Worm (Caenorhabditis elegans): Measurements from ENCODE around the gene nspb-5.
"Not testable (repeated sequence)": the region's sequence is repeated elsewhere in the genome, so short reads cannot be mapped to it uniquely, and the experiment has no call there.

The nspb-5 gene

DNA sequence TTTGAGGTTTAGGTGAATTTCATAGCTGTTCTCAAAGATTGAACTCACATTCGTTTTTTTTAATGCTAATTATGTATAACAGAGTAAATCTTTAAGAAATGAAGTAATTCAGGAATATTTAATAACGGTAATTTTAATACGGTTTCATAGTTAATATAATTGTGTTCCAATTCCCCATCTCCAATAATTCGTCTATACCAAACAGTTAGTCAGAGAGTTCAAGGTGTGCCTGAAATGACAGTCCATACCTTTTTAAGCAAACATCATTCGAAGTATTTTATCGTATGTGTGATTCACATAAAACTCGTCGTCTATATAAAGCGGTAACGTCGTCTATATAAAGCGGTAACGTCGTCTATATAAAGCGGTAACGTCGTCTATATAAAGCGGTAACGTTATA, at the start of gene nspb-5:
Gene nspb-5 (plus strand): TSS at position 301 of the 400 bp plus-strand sequence.
- TF ChIP-seq tbx-11 (GFP tag; IDR thresholded peaks at IDR 0.05); B0310.2 (tag; optimal IDR thresholded peaks at IDR 0.05); ets-7 (tag; optimal IDR thresholded peaks at IDR 0.05): not testable (repeated sequence)

DNA sequence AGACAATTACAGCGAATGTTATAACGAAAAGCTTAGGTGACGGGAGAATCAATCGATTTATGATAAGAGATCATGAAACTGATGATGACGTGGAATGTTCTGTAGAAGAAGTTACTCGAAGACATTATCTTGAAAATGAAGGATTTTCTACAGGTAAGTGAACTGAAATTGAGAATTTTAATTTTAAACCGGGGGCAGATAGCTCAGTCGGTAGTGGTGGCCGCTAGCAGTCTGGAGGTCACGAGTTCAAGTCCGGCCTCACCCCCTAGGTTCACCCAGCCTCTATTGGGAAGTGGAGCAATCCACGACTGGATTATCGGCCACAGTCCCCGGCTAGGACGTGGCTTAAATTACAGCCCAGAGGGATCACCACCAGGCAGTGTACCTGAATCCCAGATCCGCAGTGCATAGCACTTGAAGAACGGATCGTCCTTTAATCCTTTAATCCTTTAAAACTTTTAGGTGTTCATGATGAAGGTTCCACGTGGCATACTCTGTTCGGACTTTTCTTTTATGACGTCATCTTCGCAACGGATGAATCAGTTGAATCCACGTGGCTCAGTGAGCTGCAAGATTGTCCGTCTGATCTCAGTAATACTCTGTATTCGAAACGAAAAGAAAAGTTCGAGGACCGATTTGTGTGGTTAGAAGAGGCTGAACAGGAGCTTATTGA, 47.3 kb upstream of the nspb-5 start:
- peak; percentile 19 for TF ChIP-seq ceh-36 (tag; optimal IDR thresholded peaks at IDR 0.05)

DNA sequence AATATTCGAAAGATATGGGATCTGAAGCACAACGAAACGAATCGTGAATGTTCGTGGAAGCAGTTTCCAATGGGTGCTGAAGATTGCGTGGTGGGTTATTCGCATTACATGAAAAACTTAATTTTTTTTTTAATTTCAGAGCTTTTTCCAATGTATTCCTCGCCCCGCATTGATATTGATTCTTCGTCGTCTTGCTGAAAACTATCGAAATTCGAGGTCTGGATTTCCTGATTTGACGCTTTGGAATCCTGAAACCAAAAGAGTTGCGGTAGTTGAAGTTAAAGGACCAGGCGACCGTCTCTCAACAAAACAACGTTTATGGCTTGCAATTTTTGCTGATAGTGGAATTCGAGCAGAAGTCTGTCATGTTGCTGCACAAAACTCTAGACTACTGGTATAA, 46.8 kb upstream of the nspb-5 start:
- no peak for TF ChIP-seq tra-4 (tag; optimal IDR thresholded peaks at IDR 0.05)
- TF ChIP-seq scrt-1 (GFP tag; IDR thresholded peaks at IDR 0.05): no peak
- TF ChIP-seq tbx-11 (GFP tag; IDR thresholded peaks at IDR 0.05): no peak
- TF ChIP-seq ceh-13 (GFP tag; optimal IDR thresholded peaks at IDR 0.05): no peak
- no peak for TF ChIP-seq F13C5.2 (tag; optimal IDR thresholded peaks at IDR 0.05)
- TF ChIP-seq pes-1 (GFP tag; IDR thresholded peaks at IDR 0.05): no peak
- no peak for TF ChIP-seq aly-1 (tag; optimal IDR thresholded peaks at IDR 0.05)
- no peak for TF ChIP-seq sea-1 (GFP tag; conservative IDR thresholded peaks at IDR 0.05)
- no peak for TF ChIP-seq ama-1 (optimal IDR thresholded peaks at IDR 0.05)
- no peak for TF ChIP-seq ceh-36 (tag; optimal IDR thresholded peaks at IDR 0.05)
- TF ChIP-seq flt-1 (GFP tag; IDR thresholded peaks at IDR 0.05): no peak
- TF ChIP-seq hnd-1 (tag; optimal IDR thresholded peaks at IDR 0.05): no peak
- no peak for TF ChIP-seq tbx-37 (GFP tag; conservative IDR thresholded peaks at IDR 0.05)
- TF ChIP-seq hmg-4 (GFP tag; optimal IDR thresholded peaks at IDR 0.05): no peak

DNA sequence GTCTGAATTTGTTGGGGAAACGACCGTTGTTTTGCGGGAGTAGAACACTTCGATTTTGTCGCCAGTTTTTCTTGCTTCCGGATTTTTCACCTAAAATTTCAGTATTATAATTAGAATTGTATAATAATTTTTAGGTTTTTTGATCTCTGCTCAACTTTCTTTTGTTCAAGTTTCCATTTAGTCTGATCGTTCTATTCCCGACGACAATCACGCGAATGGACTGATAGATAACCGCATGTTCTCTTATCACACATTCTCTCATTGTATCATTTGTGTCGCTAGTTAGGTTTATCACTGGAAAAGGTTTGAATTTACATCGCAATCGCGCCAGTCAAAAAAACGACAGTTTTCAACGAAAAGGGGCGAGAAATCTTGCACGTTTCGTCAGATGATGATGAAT, 44.0 kb upstream of the nspb-5 start:
- TF ChIP-seq F13C5.2 (tag; optimal IDR thresholded peaks at IDR 0.05): no peak
- no peak for TF ChIP-seq tra-4 (tag; optimal IDR thresholded peaks at IDR 0.05)
- TF ChIP-seq scrt-1 (GFP tag; IDR thresholded peaks at IDR 0.05): no peak
- no peak for TF ChIP-seq pes-1 (GFP tag; IDR thresholded peaks at IDR 0.05)
- no peak for TF ChIP-seq aly-1 (tag; optimal IDR thresholded peaks at IDR 0.05)
- TF ChIP-seq ceh-36 (tag; optimal IDR thresholded peaks at IDR 0.05): no peak
- no peak for TF ChIP-seq tbx-11 (GFP tag; IDR thresholded peaks at IDR 0.05)
- no peak for TF ChIP-seq ceh-13 (GFP tag; optimal IDR thresholded peaks at IDR 0.05)
- TF ChIP-seq hmbx-1 (tag; optimal IDR thresholded peaks at IDR 0.05): no peak
- TF ChIP-seq ets-7 (tag; optimal IDR thresholded peaks at IDR 0.05): no peak
- no peak for TF ChIP-seq B0310.2 (tag; optimal IDR thresholded peaks at IDR 0.05)

DNA sequence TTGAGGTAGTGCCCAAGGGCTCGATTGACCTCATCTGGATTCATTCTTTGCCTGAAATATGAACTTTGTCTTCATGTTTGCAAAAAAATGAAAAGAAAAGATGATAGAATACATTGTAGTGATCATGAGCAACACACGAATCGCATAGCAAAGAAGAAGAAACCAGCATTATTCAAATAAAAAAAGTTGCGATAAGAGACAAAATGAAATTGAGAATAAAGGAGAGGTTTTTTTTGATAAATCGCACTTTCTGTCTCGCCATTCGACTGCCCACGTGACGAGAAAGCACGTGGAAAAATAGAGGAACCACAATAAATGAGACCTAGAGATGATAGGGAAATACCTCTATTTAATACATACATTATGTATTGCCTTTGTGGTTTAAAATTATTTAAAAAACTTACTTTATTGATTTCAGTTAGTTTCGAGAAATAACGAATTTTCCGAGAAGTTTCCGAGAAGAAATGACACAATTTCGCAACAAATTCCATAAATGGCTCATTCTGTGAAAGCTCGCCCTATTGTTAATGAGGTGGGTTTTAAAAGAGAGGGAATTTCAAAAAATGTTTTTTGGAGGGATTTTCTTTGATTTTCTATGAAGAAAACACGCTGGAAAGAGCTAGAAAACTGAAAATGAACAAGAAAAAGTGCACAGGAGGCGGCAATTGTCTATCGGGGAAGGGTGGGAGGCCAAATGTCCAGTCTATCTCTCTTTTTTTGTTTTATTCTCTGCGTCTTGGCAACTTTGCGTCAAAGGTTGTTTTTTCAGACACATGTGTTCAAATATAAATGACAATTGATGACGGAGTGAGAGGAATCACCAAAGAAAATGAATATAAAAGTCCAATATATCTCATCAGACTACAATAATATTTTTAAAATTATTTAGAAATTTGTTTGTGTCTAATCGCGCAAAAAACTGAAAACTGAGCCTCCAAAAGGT, 43.2 kb upstream of the nspb-5 start, which contains the start of gene paqr-1:
Gene paqr-1 (minus strand): TSS at position 51 of the 943 bp plus-strand sequence.
- TF ChIP-seq tbx-11 (GFP tag; IDR thresholded peaks at IDR 0.05) (no peak), ceh-13 (GFP tag; optimal IDR thresholded peaks at IDR 0.05) (no peak), scrt-1 (GFP tag; IDR thresholded peaks at IDR 0.05) (no peak), pes-1 (GFP tag; IDR thresholded peaks at IDR 0.05) (no peak), hmg-4 (GFP tag; optimal IDR thresholded peaks at IDR 0.05) (no peak), ama-1 (optimal IDR thresholded peaks at IDR 0.05) (no peak), F13C5.2 (tag; optimal IDR thresholded peaks at IDR 0.05) (no peak), hmbx-1 (tag; optimal IDR thresholded peaks at IDR 0.05) (no peak), flt-1 (GFP tag; IDR thresholded peaks at IDR 0.05) (no peak)

DNA sequence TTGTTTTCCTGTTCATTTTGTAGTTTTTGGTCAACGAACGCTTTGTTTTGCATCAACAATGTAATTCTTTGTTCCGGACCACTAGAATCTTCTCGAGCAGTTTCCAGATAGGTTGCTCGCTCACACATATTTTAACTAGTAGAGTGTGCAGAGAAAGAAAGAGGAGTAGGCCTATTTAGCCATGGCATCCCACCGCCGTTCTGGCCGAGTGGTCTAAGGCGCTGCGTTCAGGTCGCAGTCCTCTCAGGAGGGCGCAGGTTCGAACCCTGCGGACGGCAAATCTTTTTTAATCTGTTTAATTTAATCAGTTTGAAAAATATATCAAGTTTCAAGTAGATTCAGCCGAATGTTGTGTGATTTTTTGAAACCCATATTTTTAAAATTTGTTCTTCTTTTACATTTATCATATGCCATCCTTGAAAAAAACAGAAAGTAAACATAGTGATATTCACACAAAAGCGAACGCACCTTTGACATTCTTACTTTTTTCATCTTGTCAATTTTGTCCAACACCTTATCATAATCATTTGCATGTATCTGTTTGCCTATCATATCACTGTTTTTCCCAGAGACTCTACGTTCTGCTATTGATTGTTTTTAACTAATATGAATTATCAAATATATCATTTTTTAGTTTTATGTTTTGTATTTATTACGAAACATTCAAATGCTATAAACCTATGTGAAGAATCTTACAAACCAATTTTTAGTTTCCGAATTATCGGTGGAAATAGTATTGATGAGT, 42.0 kb upstream of the nspb-5 start, which contains the start of gene try-3:
Gene try-3 (plus strand): TSS at position 532 of the 745 bp plus-strand sequence.
- TF ChIP-seq ets-7 (tag; optimal IDR thresholded peaks at IDR 0.05) (peak; percentile 66), ama-1 (optimal IDR thresholded peaks at IDR 0.05) (no peak), ceh-13 (GFP tag; optimal IDR thresholded peaks at IDR 0.05) (peak; percentile 67), hmg-4 (GFP tag; optimal IDR thresholded peaks at IDR 0.05) (no peak), tbx-37 (GFP tag; conservative IDR thresholded peaks at IDR 0.05) (peak; percentile 75), scrt-1 (GFP tag; IDR thresholded peaks at IDR 0.05) (peak; percentile 80), pes-1 (GFP tag; IDR thresholded peaks at IDR 0.05) (peak; percentile 88), aly-1 (tag; optimal IDR thresholded peaks at IDR 0.05) (peak; percentile 71), hmbx-1 (tag; optimal IDR thresholded peaks at IDR 0.05) (no peak), B0310.2 (tag; optimal IDR thresholded peaks at IDR 0.05) (peak; percentile 34), tra-4 (tag; optimal IDR thresholded peaks at IDR 0.05) (peak; percentile 49), F13C5.2 (tag; optimal IDR thresholded peaks at IDR 0.05) (peak; percentile 57), tbx-11 (GFP tag; IDR thresholded peaks at IDR 0.05) (peak; percentile 81), hnd-1 (tag; optimal IDR thresholded peaks at IDR 0.05) (peak; percentile 46), ceh-36 (tag; optimal IDR thresholded peaks at IDR 0.05) (peak; percentile 83), sea-1 (GFP tag; conservative IDR thresholded peaks at IDR 0.05) (peak; percentile 87), flt-1 (GFP tag; IDR thresholded peaks at IDR 0.05) (peak; percentile 86)

DNA sequence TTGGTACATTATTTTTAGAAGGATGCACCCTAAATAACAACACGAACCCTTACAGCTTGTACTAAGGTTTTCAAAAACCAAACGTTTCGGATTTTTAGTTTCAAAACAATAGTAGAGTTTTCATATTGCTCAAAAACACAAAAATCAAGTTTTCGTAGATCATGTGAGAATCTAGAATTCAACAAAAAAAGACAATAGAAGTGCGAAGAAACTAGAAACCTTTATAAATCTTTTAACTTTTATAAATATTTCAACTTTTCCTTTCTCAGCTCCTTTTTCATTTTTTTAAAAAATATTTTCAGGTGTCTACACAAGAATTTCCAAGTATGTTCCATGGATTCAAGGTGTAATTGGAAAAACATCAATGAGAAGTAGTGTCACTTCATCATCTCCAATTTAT, 38.4 kb upstream of the nspb-5 start, which contains the start of gene best-9:
Gene best-9 (plus strand): TSS at position 301 of the 400 bp plus-strand sequence.
- no peak for TF ChIP-seq hnd-1 (tag; optimal IDR thresholded peaks at IDR 0.05)
- no peak for TF ChIP-seq tra-4 (tag; optimal IDR thresholded peaks at IDR 0.05)
- TF ChIP-seq ceh-36 (tag; optimal IDR thresholded peaks at IDR 0.05): no peak
- no peak for TF ChIP-seq B0310.2 (tag; optimal IDR thresholded peaks at IDR 0.05)
- TF ChIP-seq tbx-11 (GFP tag; IDR thresholded peaks at IDR 0.05): no peak
- TF ChIP-seq ceh-13 (GFP tag; optimal IDR thresholded peaks at IDR 0.05): no peak
- no peak for TF ChIP-seq ama-1 (optimal IDR thresholded peaks at IDR 0.05)
- no peak for TF ChIP-seq F13C5.2 (tag; optimal IDR thresholded peaks at IDR 0.05)
- TF ChIP-seq tbx-37 (GFP tag; conservative IDR thresholded peaks at IDR 0.05): no peak
- no peak for TF ChIP-seq pes-1 (GFP tag; IDR thresholded peaks at IDR 0.05)
- TF ChIP-seq ets-7 (tag; optimal IDR thresholded peaks at IDR 0.05): no peak

Data from whole organism, early embryonic.